Fruit fly (Drosophila melanogaster): ENCODE measurements around the gene HP1D3csd.

DNA sequence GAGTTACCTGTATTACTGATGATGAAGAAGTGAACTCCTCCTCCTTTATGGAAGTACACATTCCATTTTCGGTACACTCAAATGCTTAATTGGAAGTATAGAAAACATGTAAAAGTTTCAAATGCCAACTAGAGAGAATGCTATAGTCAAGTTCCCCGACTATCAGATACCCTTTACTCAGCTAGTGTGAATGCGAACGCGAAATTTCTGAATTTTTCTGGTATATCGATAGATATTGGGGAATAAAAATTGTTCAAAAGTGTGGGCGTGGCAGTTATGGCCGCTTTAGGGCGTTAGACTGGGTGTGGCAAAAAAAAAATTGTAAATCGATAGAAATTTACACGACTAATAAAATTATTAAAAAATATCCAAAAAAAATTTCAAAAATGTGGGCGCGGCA, 1.6 kb downstream of the HP1D3csd start:
- TF ChIP-seq foxo (GFP tag; optimal IDR thresholded peaks at IDR 0.05) (no peak), dl (GFP tag; optimal IDR thresholded peaks at IDR 0.05; ENCODE audit: insufficient read depth in 1 of 2, partially characterized antibody in 2 of 2) (no peak), jim (GFP tag; optimal IDR thresholded peaks at IDR 0.05) (no peak), psq (GFP tag; optimal IDR thresholded peaks at IDR 0.05) (no peak), Dif (GFP tag; optimal IDR thresholded peaks at IDR 0.05; ENCODE audit: partially characterized antibody) (no peak), ey (GFP tag; optimal IDR thresholded peaks at IDR 0.05) (no peak), Mio (GFP tag; optimal IDR thresholded peaks at IDR 0.05) (no peak), Dfd (GFP tag; optimal IDR thresholded peaks at IDR 0.05) (peak; percentile 7), lola (GFP tag; optimal IDR thresholded peaks at IDR 0.05) (no peak), CrebA (GFP tag; optimal IDR thresholded peaks at IDR 0.05; ENCODE audit: borderline replicate concordance) (no peak), brk (GFP tag; optimal IDR thresholded peaks at IDR 0.05) (no peak), Myc (optimal IDR thresholded peaks at IDR 0.05) (no peak), Abd-B (GFP tag; optimal IDR thresholded peaks at IDR 0.05) (no peak), Vsx2 (GFP tag; optimal IDR thresholded peaks at IDR 0.05; ENCODE audit: partially characterized antibody) (no peak)

Data from whole organism, wandering third instar larva.